Worm (Caenorhabditis elegans) whole organism, L1 larva: Measurements from ENCODE around the gene glb-16.

Experiments used
- C04F5.9 ChIP-seq: sonication (generic microtip); optimal IDR thresholded peaks from 2 replicates; lab custom pipeline; 2016; ENCODE audit warnings: missing genetic modification characterization, missing compliant biosample characterization
- C16A3.4 ChIP-seq: fragments of 150-350 bp; optimal IDR thresholded peaks from 2 replicates; lab custom pipeline; 2014; ENCODE audit warnings: missing biosample characterization, missing genetic modification characterization
- C34B4.2 ChIP-seq: sonication (generic microtip); optimal IDR thresholded peaks from 2 replicates; lab custom pipeline; 2017; ENCODE audit warnings: mild to moderate bottlenecking, missing genetic modification characterization, missing compliant biosample characterization
- aha-1 ChIP-seq: fragments of 150-350 bp; optimal IDR thresholded peaks from 2 replicates; lab custom pipeline; 2014; ENCODE audit warnings: missing biosample characterization, missing genetic modification characterization
- aly-2 ChIP-seq: fragments of 150-350 bp; optimal IDR thresholded peaks from 2 replicates; lab custom pipeline; 2014; ENCODE audit warnings: missing biosample characterization, missing genetic modification characterization
- blmp-1 ChIP-seq: fragments of 150-350 bp; optimal IDR thresholded peaks from 2 replicates; lab custom pipeline; 2014; ENCODE audit warnings: missing biosample characterization, missing genetic modification characterization
- ceh-63 ChIP-seq: fragments of 200-800 bp; sonication (Bioruptor generic); optimal IDR thresholded peaks from 2 replicates; lab custom pipeline; 2018; ENCODE audit warnings: mild to moderate bottlenecking, missing genetic modification characterization, missing compliant biosample characterization
- ceh-8 ChIP-seq: fragments of 200-800 bp; sonication (Bioruptor generic); optimal IDR thresholded peaks from 2 replicates; lab custom pipeline; 2018; ENCODE audit warnings: mild to moderate bottlenecking, missing genetic modification characterization, moderate library complexity, missing compliant biosample characterization
- ceh-82 ChIP-seq, 3 experiments: fragments of 150-350 bp in 1 of 3; sonication (generic microtip) in 2 of 3; optimal IDR thresholded peaks; 2 replicates each; lab custom pipeline; 2014 to 2017; ENCODE audit warnings: missing biosample characterization in 3 of 3, missing genetic modification characterization in 3 of 3
- ceh-88 ChIP-seq: fragments of 200-800 bp; sonication (Bioruptor generic); IDR thresholded peaks from 2 replicates; pipeline ENCODE4 v1.3.6; 2022; ENCODE audit warnings: missing genetic modification characterization, missing compliant biosample characterization
- ces-1 ChIP-seq: fragments of 150-350 bp; optimal IDR thresholded peaks from 2 replicates; lab custom pipeline; 2014; ENCODE audit warnings: missing biosample characterization, missing genetic modification reagents, missing genetic modification characterization
- dpl-1 ChIP-seq, 3 experiments: fragments of 150-350 bp in 2 of 3; sonication (generic microtip) in 1 of 3; optimal IDR thresholded peaks; 2 replicates each; lab custom pipeline; 2014 to 2017; ENCODE audit warnings: missing biosample characterization in 3 of 3, missing genetic modification characterization in 3 of 3, missing genetic modification reagents in 3 of 3
- efl-1 ChIP-seq, 4 experiments: fragments of 150-350 bp; optimal IDR thresholded peaks in 3 of 4; peaks in 1 of 4; 1 replicate in 1 of 4; 2 replicates in 3 of 4; lab custom pipeline; 2014; ENCODE audit warnings: missing biosample characterization in 2 of 4, missing genetic modification characterization in 2 of 4, missing genetic modification reagents in 2 of 4
- efl-3 ChIP-seq: fragments of 200-800 bp; sonication (Bioruptor generic); optimal IDR thresholded peaks from 2 replicates; lab custom pipeline; 2018; ENCODE audit warnings: mild to moderate bottlenecking, missing genetic modification characterization, missing compliant biosample characterization
- egl-13 ChIP-seq: sonication (generic microtip); optimal IDR thresholded peaks from 2 replicates; lab custom pipeline; 2016; ENCODE audit warnings: missing genotype, missing genetic modification reagents, missing genetic modification characterization, missing compliant biosample characterization
- elt-3 ChIP-seq, 6 experiments: fragments of 150-350 bp in 1 of 6; sonication (generic microtip); optimal IDR thresholded peaks; 2 replicates each; lab custom pipeline; 2017 to 2018; ENCODE audit warnings: missing biosample characterization in 6 of 6, missing genetic modification characterization in 6 of 6, inconsistent platforms in 1 of 6
- fkh-4 ChIP-seq: sonication (generic microtip); optimal IDR thresholded peaks from 2 replicates; lab custom pipeline; 2016; ENCODE audit warnings: missing compliant biosample characterization, missing genetic modification characterization, borderline replicate concordance
- fkh-8 ChIP-seq: sonication (generic microtip); optimal IDR thresholded peaks from 2 replicates; lab custom pipeline; 2016; ENCODE audit warnings: mild to moderate bottlenecking, missing genetic modification characterization, missing compliant biosample characterization
- hpl-2 ChIP-seq: fragments of 150-350 bp; optimal IDR thresholded peaks from 2 replicates; lab custom pipeline; 2014; ENCODE audit warnings: missing biosample characterization, missing genetic modification reagents, missing genetic modification characterization
- lin-14 ChIP-seq: fragments of 200-800 bp; sonication (Bioruptor generic); optimal IDR thresholded peaks from 2 replicates; lab custom pipeline; 2018; ENCODE audit warnings: mild to moderate bottlenecking, missing genetic modification characterization, moderate library complexity, missing compliant biosample characterization
- lin-35 ChIP-seq, 2 experiments: fragments of 150-350 bp; optimal IDR thresholded peaks; 2 replicates each; lab custom pipeline; 2014; ENCODE audit warnings: missing biosample characterization in 2 of 2, missing genetic modification characterization in 2 of 2, missing genetic modification reagents in 2 of 2
- lin-39 ChIP-seq: fragments of 150-350 bp; optimal IDR thresholded peaks from 2 replicates; lab custom pipeline; 2014; ENCODE audit warnings: missing biosample characterization, missing genetic modification reagents, missing genetic modification characterization
- lir-3 ChIP-seq: sonication (generic microtip); optimal IDR thresholded peaks from 2 replicates; lab custom pipeline; 2016; ENCODE audit warnings: mild to moderate bottlenecking, missing genetic modification characterization, moderate library complexity, missing compliant biosample characterization; ENCODE audit not compliant: poor library complexity
- lsy-2 ChIP-seq, 2 experiments: fragments of 150-350 bp; optimal IDR thresholded peaks; 2 replicates each; lab custom pipeline; 2014; ENCODE audit warnings: missing biosample characterization in 2 of 2, missing genetic modification characterization in 2 of 2
- mab-9 ChIP-seq: fragments of 200-800 bp; sonication (Bioruptor generic); IDR thresholded peaks from 2 replicates; pipeline ENCODE4 v1.3.6; 2022; ENCODE audit warnings: missing genetic modification reagents, missing genetic modification characterization, missing compliant biosample characterization
- mdl-1 ChIP-seq, 2 experiments: fragments of 150-350 bp; optimal IDR thresholded peaks; 2 replicates each; lab custom pipeline; 2014 to 2017; ENCODE audit warnings: missing biosample characterization in 2 of 2, missing genetic modification characterization in 2 of 2, inconsistent platforms in 1 of 2
- mef-2 ChIP-seq: fragments of 150-350 bp; optimal IDR thresholded peaks from 2 replicates; lab custom pipeline; 2014; ENCODE audit warnings: missing biosample characterization, missing genetic modification characterization
- mep-1 ChIP-seq: fragments of 150-350 bp; optimal IDR thresholded peaks from 2 replicates; lab custom pipeline; 2014; ENCODE audit warnings: missing biosample characterization, missing genetic modification characterization
- nhr-11 ChIP-seq: fragments of 150-350 bp; optimal IDR thresholded peaks from 2 replicates; lab custom pipeline; 2014; ENCODE audit warnings: missing biosample characterization, missing genetic modification characterization
- nhr-12 ChIP-seq: sonication (generic microtip); optimal IDR thresholded peaks from 2 replicates; lab custom pipeline; 2017; ENCODE audit warnings: missing biosample characterization, missing genetic modification characterization
- nhr-19 ChIP-seq: fragments of 200-800 bp; sonication (Bioruptor generic); conservative IDR thresholded peaks from 2 replicates; pipeline ENCODE4 v1.3.6; 2022; ENCODE audit warnings: missing genetic modification characterization, missing compliant biosample characterization
- nhr-20 ChIP-seq: sonication (generic microtip); optimal IDR thresholded peaks from 2 replicates; lab custom pipeline; 2016; ENCODE audit warnings: mild to moderate bottlenecking, missing genetic modification characterization, missing compliant biosample characterization
- nhr-71 ChIP-seq: sonication (generic microtip); optimal IDR thresholded peaks from 2 replicates; lab custom pipeline; 2016; ENCODE audit warnings: mild to moderate bottlenecking, missing genetic modification characterization, moderate library complexity, missing compliant biosample characterization
- nhr-84 ChIP-seq: sonication (generic microtip); optimal IDR thresholded peaks from 2 replicates; lab custom pipeline; 2017; ENCODE audit warnings: missing biosample characterization, missing genetic modification characterization
- nhr-85 ChIP-seq: sonication (generic microtip); peaks from one replicate; lab custom pipeline; 2016; ENCODE audit warnings: missing genetic modification characterization, inconsistent platforms, missing compliant biosample characterization
- nhr-90 ChIP-seq: sonication (generic microtip); optimal IDR thresholded peaks from 2 replicates; lab custom pipeline; 2016; ENCODE audit warnings: mild to moderate bottlenecking, missing genetic modification characterization, missing compliant biosample characterization; ENCODE audit not compliant: poor library complexity
- pax-3 ChIP-seq: fragments of 200-800 bp; sonication (Bioruptor generic); optimal IDR thresholded peaks from 2 replicates; lab custom pipeline; 2018; ENCODE audit warnings: mild to moderate bottlenecking, missing genetic modification characterization, moderate library complexity, missing compliant biosample characterization
- rnt-1 ChIP-seq: sonication (generic microtip); optimal IDR thresholded peaks from 2 replicates; lab custom pipeline; 2016; ENCODE audit warnings: mild to moderate bottlenecking, missing genetic modification characterization, moderate library complexity, missing compliant biosample characterization
- snu-23 ChIP-seq: sonication (generic microtip); optimal IDR thresholded peaks from 2 replicates; lab custom pipeline; 2016; ENCODE audit warnings: missing genetic modification characterization, missing compliant biosample characterization
- sox-4 ChIP-seq: sonication (generic microtip); optimal IDR thresholded peaks from 2 replicates; lab custom pipeline; 2016; ENCODE audit warnings: missing genetic modification characterization, missing compliant biosample characterization
- sptf-1 ChIP-seq: fragments of 150-350 bp; optimal IDR thresholded peaks from 2 replicates; lab custom pipeline; 2014; ENCODE audit warnings: missing biosample characterization, missing genetic modification characterization
- sup-37 ChIP-seq: fragments of 200-800 bp; sonication (Bioruptor generic); optimal IDR thresholded peaks from 2 replicates; lab custom pipeline; 2018; ENCODE audit warnings: mild to moderate bottlenecking, missing genetic modification characterization, missing compliant biosample characterization
- swsn-7 ChIP-seq: sonication (generic microtip); optimal IDR thresholded peaks from 2 replicates; lab custom pipeline; 2016; ENCODE audit warnings: missing genetic modification characterization, missing compliant biosample characterization
- tbx-2 ChIP-seq: sonication (generic microtip); optimal IDR thresholded peaks from 2 replicates; lab custom pipeline; 2016; ENCODE audit warnings: missing genetic modification characterization, missing compliant biosample characterization
- tlp-1 ChIP-seq: fragments of 150-350 bp; optimal IDR thresholded peaks from 2 replicates; lab custom pipeline; 2014; ENCODE audit warnings: missing biosample characterization, missing genetic modification characterization
- unc-130 ChIP-seq: fragments of 150-350 bp; optimal IDR thresholded peaks from 2 replicates; lab custom pipeline; 2017; ENCODE audit warnings: missing biosample characterization, missing genetic modification characterization, inconsistent platforms
- unc-30 ChIP-seq: sonication (generic microtip); optimal IDR thresholded peaks from 2 replicates; lab custom pipeline; 2017; ENCODE audit warnings: missing biosample characterization, missing genetic modification characterization
- zip-4 ChIP-seq: fragments of 200-800 bp; sonication (Bioruptor generic); optimal IDR thresholded peaks from 2 replicates; lab custom pipeline; 2018; ENCODE audit warnings: mild to moderate bottlenecking, missing genetic modification characterization, moderate library complexity, missing compliant biosample characterization
- ztf-11 ChIP-seq, 2 experiments: sonication (generic microtip); optimal IDR thresholded peaks; 2 replicates each; lab custom pipeline; 2016 to 2017; ENCODE audit warnings: missing genetic modification characterization in 2 of 2, missing biosample characterization in 1 of 2, missing compliant biosample characterization in 1 of 2

The glb-16 gene

DNA sequence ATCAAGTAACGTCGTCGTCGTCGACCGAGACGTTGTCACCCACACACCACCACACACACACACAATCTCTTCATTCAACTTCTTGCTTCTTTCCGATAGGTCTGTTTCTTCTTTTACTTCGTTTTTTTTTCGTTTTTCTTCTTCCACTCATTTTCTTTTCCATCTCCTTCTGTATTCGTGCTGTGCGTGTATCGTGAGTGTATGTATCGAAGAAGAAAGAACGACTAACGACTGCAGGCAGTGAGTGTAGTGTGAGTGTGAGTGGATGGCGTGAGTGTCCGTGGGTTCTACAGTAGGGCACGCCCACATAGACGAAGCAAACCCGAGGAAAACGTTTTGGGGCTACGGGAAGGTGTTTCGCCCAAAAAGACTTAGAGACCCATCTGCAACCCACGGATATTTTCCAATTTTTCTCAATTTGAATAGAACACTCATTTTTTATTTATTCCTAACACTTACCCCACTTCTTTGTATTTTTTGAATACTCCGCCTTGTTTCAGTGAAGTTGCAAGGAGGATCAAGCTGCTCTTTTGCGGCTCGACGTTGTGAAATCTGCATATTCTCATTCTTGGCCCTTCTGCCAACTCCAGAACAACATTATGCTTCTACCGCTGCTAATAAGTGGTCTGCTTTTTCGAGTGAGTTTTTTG lies 45.8 kb upstream of the glb-16 start, which contains the start of gene adt-2:
TSS of gene adt-2 (plus strand) at position 600 of the 650 bp plus-strand sequence.
- TF ChIP-seq C34B4.2 (tag; lab: Kevin White, UChicago), result no peak
- TF ChIP-seq mep-1 (tag; lab: Kevin White, UChicago), result peak; percentile 52
- peak; percentile 54 for TF ChIP-seq lin-14 (GFP tag; lab: Kevin White, UChicago)
- TF ChIP-seq lir-3 (tag; lab: Kevin White, UChicago), result no peak
- TF ChIP-seq blmp-1 (tag; lab: Kevin White, UChicago), result peak; percentile 92
- no peak for TF ChIP-seq efl-1 (optimal IDR thresholded peaks at IDR 0.05; lab: Kevin White, UChicago)
- peak in 1 of 2 experiments; percentile 42 for TF ChIP-seq efl-1 (GFP tag; optimal IDR thresholded peaks at IDR 0.05 in 1 of 2; lab: Kevin White, UChicago)
- no peak for TF ChIP-seq lin-39
- TF ChIP-seq C16A3.4 (tag; lab: Kevin White, UChicago), result peak; percentile 43
- peak; percentile 32 for TF ChIP-seq nhr-90 (tag; lab: Kevin White, UChicago)
- TF ChIP-seq nhr-20 (tag; lab: Kevin White, UChicago), result peak; percentile 43
- TF ChIP-seq snu-23 (GFP tag; lab: Kevin White, UChicago), result peak; percentile 69
- TF ChIP-seq lsy-2 (tag; optimal IDR thresholded peaks at IDR 0.05; lab: Kevin White, UChicago), result peak; percentile 20 to 74
- TF ChIP-seq unc-30 (tag; lab: Kevin White, UChicago), result no peak
- peak; percentile 86 for TF ChIP-seq nhr-85 (tag; lab: Kevin White, UChicago)
- TF ChIP-seq nhr-71 (tag; lab: Kevin White, UChicago), result peak; percentile 31
- TF ChIP-seq elt-3 (tag; optimal IDR thresholded peaks at IDR 0.05; lab: Kevin White, UChicago), result peak in 5 of 6 experiments; percentile 6 to 74 (median 54)
- TF ChIP-seq lin-35 (GFP tag; optimal IDR thresholded peaks at IDR 0.05; lab: Kevin White, UChicago), result peak in 1 of 2 experiments; percentile 51
- peak in 1 of 2 experiments; percentile 29 for TF ChIP-seq mdl-1 (tag; optimal IDR thresholded peaks at IDR 0.05; lab: Kevin White, UChicago)
- TF ChIP-seq tbx-2 (tag; lab: Kevin White, UChicago), result peak; percentile 19

DNA sequence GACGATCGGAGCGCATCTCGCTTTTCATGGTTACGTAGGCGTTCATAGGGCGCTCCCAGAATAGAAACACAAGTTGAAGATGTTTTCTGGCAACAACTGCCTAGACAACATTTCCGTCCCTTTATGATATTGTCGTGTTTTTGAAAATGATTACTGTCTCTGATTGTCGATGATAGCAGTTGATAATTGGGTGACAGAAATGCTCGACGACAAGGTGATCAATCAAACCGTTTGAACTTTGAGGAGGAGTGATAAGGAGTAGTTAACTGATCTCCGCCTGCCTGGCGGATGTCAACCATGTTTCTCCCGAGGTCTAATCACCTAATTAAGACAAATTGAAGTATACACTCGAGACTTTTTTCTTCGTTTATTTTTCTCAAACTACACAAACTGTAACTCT lies 44.0 kb upstream of the glb-16 start:
- TF ChIP-seq mef-2 (no peak), nhr-90 (tag; lab: Kevin White, UChicago) (peak; percentile 29), nhr-11 (tag; lab: Kevin White, UChicago) (no peak), lin-39 (no peak), sox-4 (tag; lab: Kevin White, UChicago) (no peak), C04F5.9 (tag; lab: Kevin White, UChicago) (no peak), unc-130 (peak; percentile 78), pax-3 (tag; lab: Kevin White, UChicago) (no peak), lsy-2 (tag; optimal IDR thresholded peaks at IDR 0.05; lab: Kevin White, UChicago) (peak in 1 of 2 experiments; percentile 5), efl-3 (GFP tag; lab: Kevin White, UChicago) (no peak), ceh-63 (GFP tag; lab: Kevin White, UChicago) (no peak), hpl-2 (GFP tag; lab: Kevin White, UChicago) (no peak), nhr-84 (tag; lab: Kevin White, UChicago) (no peak), mab-9 (GFP tag; lab: Robert Waterston, UW) (no peak), aha-1 (tag; lab: Kevin White, UChicago) (no peak), rnt-1 (tag; lab: Kevin White, UChicago) (no peak), sup-37 (GFP tag; lab: Kevin White, UChicago) (no peak), zip-4 (GFP tag; lab: Kevin White, UChicago) (no peak), aly-2 (tag; lab: Kevin White, UChicago) (no peak), tlp-1 (tag; lab: Kevin White, UChicago) (no peak), fkh-8 (no peak), dpl-1 (GFP tag; optimal IDR thresholded peaks at IDR 0.05; lab: Kevin White, UChicago) (no peak), fkh-4 (tag; lab: Kevin White, UChicago) (no peak), ztf-11 (tag; optimal IDR thresholded peaks at IDR 0.05; lab: Kevin White, UChicago) (no peak), swsn-7 (tag; lab: Kevin White, UChicago) (no peak), ceh-8 (GFP tag; lab: Kevin White, UChicago) (no peak), sptf-1 (no peak), egl-13 (no peak), nhr-19 (GFP tag; lab: Robert Waterston, UW) (no peak; the same call in 1 of the 2 replicates), nhr-12 (tag; lab: Kevin White, UChicago) (no peak), ces-1 (GFP tag; lab: Kevin White, UChicago) (no peak), elt-3 (tag; optimal IDR thresholded peaks at IDR 0.05; lab: Kevin White, UChicago) (peak in 5 of 6 experiments; percentile 78 to 95 (median 79)), ceh-82 (tag; optimal IDR thresholded peaks at IDR 0.05; lab: Kevin White, UChicago) (no peak), ceh-88 (no peak)
